Worm (Caenorhabditis elegans) whole organism, L4 larva: Measurements from ENCODE around the gene H20E11.3.
A peak's percentile ranks its signal among the peaks of the same experiment; 100 is the strongest.

Experiments used
- F10B5.3 ChIP-seq: sonication (generic microtip); optimal IDR thresholded peaks from 2 replicates; lab custom pipeline; 2016; ENCODE audit warnings: mild to moderate bottlenecking, missing genetic modification characterization, missing compliant biosample characterization
- F37D6.2 ChIP-seq: sonication (generic microtip); optimal IDR thresholded peaks from 2 replicates; lab custom pipeline; 2016; ENCODE audit warnings: mild to moderate bottlenecking, missing genetic modification characterization, missing compliant biosample characterization
- F44E2.7 ChIP-seq: fragments of 200-800 bp; sonication (Bioruptor generic); IDR thresholded peaks from 2 replicates; pipeline ENCODE4 v2.1.2; 2022; ENCODE audit warnings: missing genetic modification characterization, missing compliant biosample characterization
- R02D3.7 ChIP-seq: fragments of 150-350 bp; sonication (generic microtip); optimal IDR thresholded peaks from 3 replicates; lab custom pipeline; 2014; ENCODE audit warnings: missing biosample characterization, missing genetic modification characterization
- ZK337.2 ChIP-seq: fragments of 200-800 bp; sonication (Bioruptor generic); IDR thresholded peaks from 2 replicates; pipeline ENCODE4 v1.3.6; 2022; ENCODE audit warnings: missing genetic modification reagents, missing genetic modification characterization, missing compliant biosample characterization
- aha-1 ChIP-seq: fragments of 150-350 bp; peaks from one replicate; lab custom pipeline; 2014; ENCODE audit warnings: missing biosample characterization, missing genetic modification characterization
- ceh-20 ChIP-seq: fragments of 200-800 bp; sonication (Bioruptor generic); IDR thresholded peaks from 2 replicates; pipeline ENCODE4 v1.3.6; 2022; ENCODE audit warnings: missing genetic modification reagents, missing genetic modification characterization, missing compliant biosample characterization
- ces-1 ChIP-seq: fragments of 150-350 bp; sonication (generic microtip); optimal IDR thresholded peaks from 4 replicates; lab custom pipeline; 2014; ENCODE audit warnings: missing biosample characterization, missing genetic modification reagents, missing genetic modification characterization
- daf-12 ChIP-seq: fragments of 150-350 bp; optimal IDR thresholded peaks from 2 replicates; lab custom pipeline; 2014; ENCODE audit warnings: missing biosample characterization, missing genetic modification reagents, missing genetic modification characterization
- daf-16 ChIP-seq, 3 experiments: sonication (generic microtip); optimal IDR thresholded peaks; 2 replicates each; lab custom pipeline; 2016 to 2017; ENCODE audit warnings: missing genetic modification characterization in 3 of 3, missing genetic modification reagents in 3 of 3, mild to moderate bottlenecking in 2 of 3, missing compliant biosample characterization in 2 of 3, missing biosample characterization in 1 of 3, moderate library complexity in 1 of 3
- dmd-6 ChIP-seq: fragments of 200-800 bp; sonication (Bioruptor generic); IDR thresholded peaks from 2 replicates; pipeline ENCODE4 v1.3.6; 2022; ENCODE audit warnings: missing genetic modification reagents, missing genetic modification characterization, missing compliant biosample characterization
- dmd-9 ChIP-seq: fragments of 200-800 bp; sonication (Bioruptor generic); IDR thresholded peaks from 2 replicates; pipeline ENCODE4 v1.3.6; 2022; ENCODE audit warnings: missing genetic modification reagents, missing genetic modification characterization, missing compliant biosample characterization
- dve-1 ChIP-seq: sonication (generic microtip); optimal IDR thresholded peaks from 2 replicates; lab custom pipeline; 2017; ENCODE audit warnings: antibody characterized with exemption, mild to moderate bottlenecking, missing genetic modification characterization, missing compliant biosample characterization; ENCODE audit not compliant: insufficient read depth
- fkh-10 ChIP-seq: fragments of 150-350 bp; optimal IDR thresholded peaks from 2 replicates; lab custom pipeline; 2014; ENCODE audit warnings: missing biosample characterization, missing genetic modification reagents, missing genetic modification characterization
- fos-1 ChIP-seq: fragments of 150-350 bp; optimal IDR thresholded peaks from 2 replicates; lab custom pipeline; 2014; ENCODE audit warnings: missing biosample characterization, missing genetic modification characterization
- gei-8 ChIP-seq: fragments of 200-800 bp; sonication (Bioruptor generic); optimal IDR thresholded peaks from 2 replicates; lab custom pipeline; 2018; ENCODE audit warnings: mild to moderate bottlenecking, missing genetic modification characterization, missing compliant biosample characterization
- hlh-11 ChIP-seq: fragments of 200-800 bp; sonication (Bioruptor generic); optimal IDR thresholded peaks from 2 replicates; lab custom pipeline; 2018; ENCODE audit warnings: mild to moderate bottlenecking, missing genetic modification characterization, missing compliant biosample characterization
- lin-1 ChIP-seq: fragments of 200-800 bp; sonication (Bioruptor generic); IDR thresholded peaks from 2 replicates; pipeline ENCODE4 v1.3.6; 2022; ENCODE audit warnings: missing genetic modification reagents, missing genetic modification characterization, missing compliant biosample characterization
- lin-38 ChIP-seq: fragments of 200-800 bp; sonication (Bioruptor generic); IDR thresholded peaks from 2 replicates; pipeline ENCODE4 v1.3.6; 2022; ENCODE audit warnings: missing genetic modification reagents, missing genetic modification characterization, missing compliant biosample characterization
- mdl-1 ChIP-seq, 2 experiments: fragments of 150-350 bp in 1 of 2; sonication (generic microtip) in 1 of 2; optimal IDR thresholded peaks; 2 replicates each; lab custom pipeline; 2014 to 2017; ENCODE audit warnings: missing biosample characterization in 2 of 2, missing genetic modification characterization in 2 of 2
- mep-1 ChIP-seq: fragments of 150-350 bp; sonication (generic microtip); optimal IDR thresholded peaks from 3 replicates; lab custom pipeline; 2014; ENCODE audit warnings: missing biosample characterization, missing genetic modification characterization
- mxl-2 ChIP-seq: fragments of 200-800 bp; sonication (Bioruptor generic); conservative IDR thresholded peaks from 2 replicates; pipeline ENCODE4 v1.3.6; 2022; ENCODE audit warnings: missing genetic modification reagents, missing genetic modification characterization, missing compliant biosample characterization
- mxl-3 ChIP-seq: fragments of 200-800 bp; sonication (Bioruptor generic); optimal IDR thresholded peaks from 2 replicates; lab custom pipeline; 2018; ENCODE audit warnings: mild to moderate bottlenecking, missing genetic modification characterization, missing compliant biosample characterization
- nhr-10 ChIP-seq: fragments of 150-350 bp; optimal IDR thresholded peaks from 2 replicates; lab custom pipeline; 2014; ENCODE audit warnings: missing biosample characterization, missing genetic modification characterization
- nhr-102 ChIP-seq: sonication (generic microtip); optimal IDR thresholded peaks from 2 replicates; lab custom pipeline; 2016; ENCODE audit warnings: mild to moderate bottlenecking, missing genetic modification characterization, moderate library complexity, missing compliant biosample characterization
- nhr-11 ChIP-seq: fragments of 150-350 bp; optimal IDR thresholded peaks from 2 replicates; lab custom pipeline; 2014; ENCODE audit warnings: missing biosample characterization, missing genetic modification characterization
- nhr-111 ChIP-seq: fragments of 200-800 bp; sonication (Bioruptor generic); optimal IDR thresholded peaks from 2 replicates; lab custom pipeline; 2018; ENCODE audit warnings: mild to moderate bottlenecking, missing genetic modification characterization, missing compliant biosample characterization
- nhr-42 ChIP-seq: fragments of 200-800 bp; sonication (Bioruptor generic); IDR thresholded peaks from 2 replicates; pipeline ENCODE4 v1.3.6; 2022; ENCODE audit warnings: missing genetic modification characterization, missing compliant biosample characterization
- nhr-48 ChIP-seq: sonication (generic microtip); optimal IDR thresholded peaks from 2 replicates; lab custom pipeline; 2016; ENCODE audit warnings: mild to moderate bottlenecking, missing genetic modification characterization, missing compliant biosample characterization
- pha-4 ChIP-seq, 2 experiments: fragments of 150-350 bp in 1 of 2; fragments of 200-800 bp in 1 of 2; sonication (Bioruptor generic) in 1 of 2; IDR thresholded peaks in 1 of 2; optimal IDR thresholded peaks in 1 of 2; 2 replicates each; pipeline versions ENCODE4 v1.3.6 to Lab custom; 2014 to 2022; ENCODE audit warnings: missing genetic modification characterization in 2 of 2, missing genetic modification reagents in 2 of 2, missing biosample characterization in 1 of 2, missing compliant biosample characterization in 1 of 2
- sdz-12 ChIP-seq: fragments of 200-800 bp; sonication (Bioruptor generic); optimal IDR thresholded peaks from 2 replicates; lab custom pipeline; 2018; ENCODE audit warnings: mild to moderate bottlenecking, missing genetic modification characterization, missing compliant biosample characterization
- set-16 ChIP-seq: fragments of 200-800 bp; sonication (Bioruptor generic); IDR thresholded peaks from 2 replicates; pipeline ENCODE4 v1.3.6; 2022; ENCODE audit warnings: missing genetic modification reagents, missing genetic modification characterization, missing compliant biosample characterization
- spr-1 ChIP-seq: sonication (generic microtip); optimal IDR thresholded peaks from 2 replicates; lab custom pipeline; 2016; ENCODE audit warnings: mild to moderate bottlenecking, missing genetic modification characterization, missing compliant biosample characterization
- tra-1 ChIP-seq: fragments of 200-800 bp; sonication (Bioruptor generic); IDR thresholded peaks from 2 replicates; pipeline ENCODE4 v1.3.6; 2022; ENCODE audit warnings: missing genetic modification reagents, missing genetic modification characterization, missing compliant biosample characterization
- unc-130 ChIP-seq: sonication (generic microtip); optimal IDR thresholded peaks from 2 replicates; lab custom pipeline; 2016; ENCODE audit warnings: missing genetic modification reagents, missing genetic modification characterization, missing compliant biosample characterization
- unc-39 ChIP-seq: sonication (generic microtip); optimal IDR thresholded peaks from 2 replicates; lab custom pipeline; 2017; ENCODE audit warnings: missing biosample characterization, missing genetic modification characterization
- unc-62 ChIP-seq, 3 experiments: fragments of 150-350 bp in 1 of 3; sonication (generic microtip); optimal IDR thresholded peaks in 2 of 3; peaks in 1 of 3; 1 replicate in 1 of 3; 2 replicates in 2 of 3; lab custom pipeline; 2014 to 2017; ENCODE audit warnings: missing biosample characterization in 3 of 3, missing genetic modification characterization in 3 of 3, missing genetic modification reagents in 3 of 3, missing genotype in 1 of 3
- zag-1 ChIP-seq: fragments of 150-350 bp; optimal IDR thresholded peaks from 2 replicates; lab custom pipeline; 2014; ENCODE audit warnings: missing biosample characterization, missing genetic modification characterization
- zip-11 ChIP-seq: fragments of 200-800 bp; sonication (Bioruptor generic); IDR thresholded peaks from 2 replicates; pipeline ENCODE4 v1.3.6; 2022; ENCODE audit warnings: missing genetic modification characterization, missing compliant biosample characterization
- zip-2 ChIP-seq: fragments of 150-350 bp; optimal IDR thresholded peaks from 2 replicates; lab custom pipeline; 2014; ENCODE audit warnings: missing biosample characterization, missing genetic modification characterization

H20E11.3 gene

ce11 chrIV:6839091-6839522, 14.5 kb downstream of the H20E11.3 start (continued):
- no peak for TF ChIP-seq mxl-3 (GFP tag; lab: Kevin White, UChicago)
- TF ChIP-seq daf-16 (GFP tag; optimal IDR thresholded peaks at IDR 0.05; lab: Kevin White, UChicago) = peak in 1 of 2 experiments; percentile 54
- TF ChIP-seq daf-16 (tag; optimal IDR thresholded peaks at IDR 0.05; lab: Kevin White, UChicago) = peak; percentile 83
- TF ChIP-seq nhr-42 (GFP tag; lab: Robert Waterston, UW) = 0 out of 2 replicates have a peak, but pooled peaks have one; percentile 14
- peak; percentile 85 for TF ChIP-seq nhr-11 (tag; lab: Kevin White, UChicago)
- TF ChIP-seq spr-1 (tag; lab: Kevin White, UChicago) = peak; percentile 40
- TF ChIP-seq dmd-9 (GFP tag; lab: Robert Waterston, UW) = no peak
- TF ChIP-seq pha-4 (GFP tag; IDR thresholded peaks at IDR 0.05; lab: Robert Waterston, UW) = peak; percentile 54
- peak; percentile 89 for TF ChIP-seq pha-4 (tag; optimal IDR thresholded peaks at IDR 0.05; lab: Kevin White, UChicago)
- TF ChIP-seq F44E2.7 (GFP tag; lab: Robert Waterston, UW) = no peak
- peak; percentile 33 for TF ChIP-seq fkh-10 (GFP tag; lab: Kevin White, UChicago)
- peak; percentile 45; the same call in 1 of the 2 replicates for TF ChIP-seq lin-38 (GFP tag; lab: Robert Waterston, UW)
- peak; percentile 86 for TF ChIP-seq mep-1 (tag; lab: Kevin White, UChicago)
- peak; percentile 98 for TF ChIP-seq ZK337.2 (GFP tag; lab: Robert Waterston, UW)
- peak; percentile 49 for TF ChIP-seq gei-8 (GFP tag; lab: Kevin White, UChicago)
- no peak for TF ChIP-seq unc-130
- TF ChIP-seq set-16 (GFP tag; lab: Robert Waterston, UW) = no peak
- no peak for TF ChIP-seq mxl-2 (GFP tag; lab: Robert Waterston, UW)
- no peak for TF ChIP-seq nhr-10 (tag; lab: Kevin White, UChicago)
- TF ChIP-seq sdz-12 = no peak
- peak; percentile 79 for TF ChIP-seq ceh-20
- peak; percentile 72 for TF ChIP-seq tra-1 (GFP tag; lab: Robert Waterston, UW)
- TF ChIP-seq F10B5.3 (tag; lab: Kevin White, UChicago) = peak; percentile 38
- TF ChIP-seq dmd-6 (GFP tag; lab: Robert Waterston, UW) = peak; percentile 94
- no peak for TF ChIP-seq unc-39 (tag; lab: Kevin White, UChicago)
- peak; percentile 96 for TF ChIP-seq hlh-11 (tag; lab: Kevin White, UChicago)
- TF ChIP-seq daf-12 (tag; lab: Kevin White, UChicago) = no peak
- TF ChIP-seq zag-1 (tag; lab: Kevin White, UChicago) = no peak
- TF ChIP-seq zip-2 = peak; percentile 3
- no peak for TF ChIP-seq fos-1 (tag; lab: Kevin White, UChicago)
- TF ChIP-seq zip-11 (GFP tag; lab: Robert Waterston, UW) = no peak
- TF ChIP-seq aha-1 (tag; lab: Kevin White, UChicago) = peak; percentile 97
- peak; percentile 93 for TF ChIP-seq dve-1 (tag; lab: Kevin White, UChicago)
- TF ChIP-seq ces-1 (GFP tag; lab: Kevin White, UChicago) = no peak
- TF ChIP-seq nhr-111 = no peak
- 0 out of 2 replicates have a peak, but pooled peaks have one; percentile 37 for TF ChIP-seq lin-1 (GFP tag; lab: Robert Waterston, UW)
- peak; percentile 28 to 62 for TF ChIP-seq mdl-1 (tag; optimal IDR thresholded peaks at IDR 0.05; lab: Kevin White, UChicago)
- TF ChIP-seq F37D6.2 = peak; percentile 51
- no peak for TF ChIP-seq unc-62 (GFP tag; optimal IDR thresholded peaks at IDR 0.05 in 1 of 2; lab: Kevin White, UChicago)
- TF ChIP-seq unc-62 (tag; optimal IDR thresholded peaks at IDR 0.05; lab: Kevin White, UChicago) = no peak
- TF ChIP-seq R02D3.7 (tag; lab: Kevin White, UChicago) = no peak
- peak; percentile 88 for TF ChIP-seq nhr-48 (tag; lab: Kevin White, UChicago)
- peak; percentile 71 for TF ChIP-seq nhr-102 (tag; lab: Kevin White, UChicago)
